Worm (Caenorhabditis elegans) whole organism, young adult: ENCODE results near the gene tebp-1.

ENCODE experiments used
- D2030.7 ChIP-seq: fragments of 200-800 bp; sonication (Bioruptor generic); IDR thresholded peaks from 2 replicates; pipeline ENCODE4 v1.3.6; 2022; ENCODE audit warnings: missing genetic modification reagents, missing genetic modification characterization, missing compliant biosample characterization
- F33H1.4 ChIP-seq: fragments of 200-800 bp; sonication (Bioruptor generic); IDR thresholded peaks from 2 replicates; pipeline ENCODE4 v1.3.6; 2022; ENCODE audit warnings: missing genetic modification reagents, missing genetic modification characterization, missing compliant biosample characterization
- F37B4.10 ChIP-seq: fragments of 200-800 bp; sonication (Bioruptor generic); IDR thresholded peaks from 2 replicates; pipeline ENCODE4 v1.3.6; 2022; ENCODE audit warnings: missing genetic modification characterization, missing compliant biosample characterization
- F39B2.1 ChIP-seq: fragments of 200-800 bp; sonication (Bioruptor generic); IDR thresholded peaks from 2 replicates; pipeline ENCODE4 v1.3.6; 2022; ENCODE audit warnings: missing genetic modification reagents, missing genetic modification characterization, missing compliant biosample characterization
- F52B5.7 ChIP-seq: sonication (generic microtip); optimal IDR thresholded peaks from 2 replicates; lab custom pipeline; 2016; ENCODE audit warnings: mild to moderate bottlenecking, missing genetic modification characterization, missing compliant biosample characterization
- F57C9.4 ChIP-seq: sonication (generic microtip); optimal IDR thresholded peaks from 2 replicates; lab custom pipeline; 2017; ENCODE audit warnings: mild to moderate bottlenecking, missing genetic modification characterization, missing compliant biosample characterization
- T26A5.8 ChIP-seq: sonication (generic microtip); optimal IDR thresholded peaks from 2 replicates; lab custom pipeline; 2016; ENCODE audit warnings: missing genetic modification characterization, missing compliant biosample characterization
- Y56A3A.18 ChIP-seq: fragments of 200-800 bp; sonication (Bioruptor generic); IDR thresholded peaks from 2 replicates; pipeline ENCODE4 v1.3.6; 2022; ENCODE audit warnings: missing genetic modification reagents, missing genetic modification characterization, missing compliant biosample characterization
- Y79H2A.3 ChIP-seq: fragments of 200-800 bp; sonication (Bioruptor generic); conservative IDR thresholded peaks from 2 replicates; pipeline ENCODE4 v1.3.6; 2022; ENCODE audit warnings: missing genetic modification reagents, missing genetic modification characterization, missing compliant biosample characterization
- ama-1 ChIP-seq, 3 experiments: fragments of 150-350 bp in 1 of 3; sonication (generic microtip) in 2 of 3; optimal IDR thresholded peaks; 2 replicates each; lab custom pipeline; 2014 to 2018; ENCODE audit warnings: missing biosample characterization in 2 of 3, missing genetic modification characterization in 2 of 3, missing genetic modification reagents in 2 of 3
- aptf-2 ChIP-seq: fragments of 200-800 bp; sonication (Bioruptor generic); conservative IDR thresholded peaks from 2 replicates; pipeline ENCODE4 v1.3.6; 2022; ENCODE audit warnings: missing genetic modification reagents, missing genetic modification characterization, missing compliant biosample characterization
- aptf-3 ChIP-seq: fragments of 200-800 bp; sonication (Bioruptor generic); IDR thresholded peaks from 2 replicates; pipeline ENCODE4 v1.3.6; 2022; ENCODE audit warnings: missing genetic modification characterization, missing compliant biosample characterization
- attf-5 ChIP-seq: fragments of 200-800 bp; sonication (Bioruptor generic); optimal IDR thresholded peaks from 2 replicates; lab custom pipeline; 2018; ENCODE audit warnings: mild to moderate bottlenecking, missing genetic modification characterization, missing compliant biosample characterization
- bed-2 ChIP-seq: fragments of 200-800 bp; sonication (Bioruptor generic); IDR thresholded peaks from 2 replicates; pipeline ENCODE4 v1.3.6; 2022; ENCODE audit warnings: missing genetic modification reagents, missing genetic modification characterization, missing compliant biosample characterization
- ccch-3 ChIP-seq: fragments of 200-800 bp; sonication (Bioruptor generic); optimal IDR thresholded peaks from 2 replicates; lab custom pipeline; 2018; ENCODE audit warnings: mild to moderate bottlenecking, missing genetic modification characterization, missing compliant biosample characterization
- cebp-1 ChIP-seq, 2 experiments: fragments of 200-800 bp in 1 of 2; sonication (Bioruptor generic) in 1 of 2; sonication (generic microtip) in 1 of 2; IDR thresholded peaks in 1 of 2; optimal IDR thresholded peaks in 1 of 2; 2 replicates each; pipeline versions ENCODE4 v1.3.6 to Lab custom; 2017 to 2022; ENCODE audit warnings: missing compliant biosample characterization in 2 of 2, missing genetic modification characterization in 2 of 2, mild to moderate bottlenecking in 1 of 2, missing genetic modification reagents in 1 of 2, moderate library complexity in 1 of 2
- cebp-2 ChIP-seq: fragments of 200-800 bp; sonication (Bioruptor generic); IDR thresholded peaks from 2 replicates; pipeline ENCODE4 v1.3.6; 2022; ENCODE audit warnings: missing genetic modification characterization, missing compliant biosample characterization
- ceh-100 ChIP-seq: fragments of 200-800 bp; sonication (Bioruptor generic); IDR thresholded peaks from 2 replicates; pipeline ENCODE4 v1.3.6; 2022; ENCODE audit warnings: missing genetic modification reagents, missing genetic modification characterization, missing compliant biosample characterization
- ceh-27 ChIP-seq: fragments of 200-800 bp; sonication (Bioruptor generic); optimal IDR thresholded peaks from 2 replicates; lab custom pipeline; 2018; ENCODE audit warnings: mild to moderate bottlenecking, missing genetic modification characterization, moderate library complexity, missing compliant biosample characterization
- chd-7 ChIP-seq: sonication (generic microtip); optimal IDR thresholded peaks from 2 replicates; lab custom pipeline; 2016; ENCODE audit warnings: mild to moderate bottlenecking, missing genetic modification characterization, moderate library complexity, missing compliant biosample characterization
- dox-1 ChIP-seq: fragments of 200-800 bp; sonication (Bioruptor generic); IDR thresholded peaks from 2 replicates; pipeline ENCODE4 v1.3.6; 2022; ENCODE audit warnings: missing genetic modification reagents, missing genetic modification characterization, missing compliant biosample characterization
- dpl-1 ChIP-seq: fragments of 150-350 bp; optimal IDR thresholded peaks from 2 replicates; lab custom pipeline; 2014; ENCODE audit warnings: missing biosample characterization, missing genetic modification reagents, missing genetic modification characterization
- efl-1 ChIP-seq: fragments of 150-350 bp; optimal IDR thresholded peaks from 2 replicates; lab custom pipeline; 2014; ENCODE audit warnings: missing biosample characterization, missing genetic modification reagents, missing genetic modification characterization
- egl-44 ChIP-seq: fragments of 200-800 bp; sonication (Bioruptor generic); IDR thresholded peaks from 2 replicates; pipeline ENCODE4 v1.3.6; 2022; ENCODE audit warnings: missing genetic modification reagents, missing genetic modification characterization, missing compliant biosample characterization
- ets-4 ChIP-seq: fragments of 200-800 bp; sonication (Bioruptor generic); optimal IDR thresholded peaks from 2 replicates; lab custom pipeline; 2018; ENCODE audit warnings: mild to moderate bottlenecking, missing genetic modification characterization, missing compliant biosample characterization
- him-1 ChIP-seq: sonication (generic microtip); optimal IDR thresholded peaks from 2 replicates; lab custom pipeline; 2016; ENCODE audit warnings: missing genotype, missing genetic modification reagents, missing genetic modification characterization, missing compliant biosample characterization
- hlh-12 ChIP-seq: sonication (generic microtip); optimal IDR thresholded peaks from 2 replicates; lab custom pipeline; 2016; ENCODE audit warnings: missing genetic modification characterization, missing compliant biosample characterization
- hmg-1.2 ChIP-seq: fragments of 200-800 bp; sonication (Bioruptor generic); IDR thresholded peaks from 2 replicates; pipeline ENCODE4 v1.3.6; 2022; ENCODE audit warnings: missing genetic modification reagents, missing genetic modification characterization, missing compliant biosample characterization
- hmg-20 ChIP-seq: fragments of 200-800 bp; sonication (Bioruptor generic); IDR thresholded peaks from 2 replicates; pipeline ENCODE4 v1.3.6; 2022; ENCODE audit warnings: missing genetic modification reagents, missing genetic modification characterization, missing compliant biosample characterization
- hrde-1 ChIP-seq: sonication (generic microtip); optimal IDR thresholded peaks from 2 replicates; lab custom pipeline; 2016; ENCODE audit warnings: missing genetic modification characterization, mild to moderate bottlenecking, missing compliant biosample characterization, moderate library complexity, missing genotype, missing genetic modification reagents, borderline replicate concordance
- lag-1 ChIP-seq: fragments of 200-800 bp; sonication (Bioruptor generic); IDR thresholded peaks from 2 replicates; pipeline ENCODE4 v1.3.6; 2022; ENCODE audit warnings: missing genetic modification reagents, missing genetic modification characterization, missing compliant biosample characterization
- lin-26 ChIP-seq: fragments of 200-800 bp; sonication (Bioruptor generic); IDR thresholded peaks from 2 replicates; pipeline ENCODE4 v1.3.6; 2022; ENCODE audit warnings: missing genetic modification reagents, missing genetic modification characterization, missing compliant biosample characterization
- lin-40 ChIP-seq: sonication (generic microtip); optimal IDR thresholded peaks from 2 replicates; lab custom pipeline; 2016; ENCODE audit warnings: missing genetic modification characterization, mild to moderate bottlenecking, missing compliant biosample characterization, missing genotype, missing genetic modification reagents
- madf-3 ChIP-seq: fragments of 200-800 bp; sonication (Bioruptor generic); IDR thresholded peaks from 2 replicates; pipeline ENCODE4 v1.3.6; 2022; ENCODE audit warnings: missing genetic modification reagents, missing genetic modification characterization, missing compliant biosample characterization
- madf-6 ChIP-seq: fragments of 200-800 bp; sonication (Bioruptor generic); IDR thresholded peaks from 2 replicates; pipeline ENCODE4 v1.3.6; 2022; ENCODE audit warnings: missing genetic modification reagents, missing genetic modification characterization, missing compliant biosample characterization
- mcd-1 ChIP-seq: fragments of 200-800 bp; sonication (Bioruptor generic); IDR thresholded peaks from 2 replicates; pipeline ENCODE4 v1.3.6; 2022; ENCODE audit warnings: missing genetic modification reagents, missing genetic modification characterization, missing compliant biosample characterization
- mel-28 ChIP-seq: sonication (generic microtip); optimal IDR thresholded peaks from 2 replicates; lab custom pipeline; 2016; ENCODE audit warnings: borderline replicate concordance, mild to moderate bottlenecking, missing genetic modification characterization, missing compliant biosample characterization
- nfya-1 ChIP-seq: sonication (generic microtip); optimal IDR thresholded peaks from 2 replicates; lab custom pipeline; 2017; ENCODE audit warnings: antibody characterized with exemption, missing compliant biosample characterization, missing genetic modification characterization, borderline replicate concordance; ENCODE audit not compliant: insufficient read depth
- nhr-179 ChIP-seq: sonication (generic microtip); optimal IDR thresholded peaks from 2 replicates; lab custom pipeline; 2016; ENCODE audit warnings: mild to moderate bottlenecking, missing genetic modification characterization, missing compliant biosample characterization
- pbrm-1 ChIP-seq: fragments of 200-800 bp; sonication (Bioruptor generic); IDR thresholded peaks from 2 replicates; pipeline ENCODE4 v1.3.6; 2022; ENCODE audit warnings: missing genetic modification reagents, missing genetic modification characterization, missing compliant biosample characterization
- pha-4 ChIP-seq: fragments of 150-350 bp; sonication (generic microtip); optimal IDR thresholded peaks from 2 replicates; lab custom pipeline; 2014; ENCODE audit warnings: missing biosample characterization, missing genetic modification reagents, missing genetic modification characterization
- rcor-1 ChIP-seq: fragments of 200-800 bp; sonication (Bioruptor generic); IDR thresholded peaks from 2 replicates; pipeline ENCODE4 v1.3.6; 2022; ENCODE audit warnings: missing genetic modification reagents, missing genetic modification characterization, missing compliant biosample characterization
- repo-1 ChIP-seq: sonication (generic microtip); optimal IDR thresholded peaks from 2 replicates; lab custom pipeline; 2017; ENCODE audit warnings: mild to moderate bottlenecking, missing genetic modification characterization, missing compliant biosample characterization
- snpc-1.1 ChIP-seq: sonication (generic microtip); optimal IDR thresholded peaks from 2 replicates; lab custom pipeline; 2017; ENCODE audit warnings: missing genetic modification characterization, mild to moderate bottlenecking, missing compliant biosample characterization, antibody characterized with exemption, moderate library complexity, missing genotype, missing genetic modification reagents; ENCODE audit not compliant: insufficient read depth
- tbp1 ChIP-seq: fragments of 200-800 bp; sonication (Bioruptor generic); optimal IDR thresholded peaks from 2 replicates; lab custom pipeline; 2018; ENCODE audit warnings: mild to moderate bottlenecking, missing genetic modification characterization, missing compliant biosample characterization
- tbx-9 ChIP-seq: sonication (generic microtip); optimal IDR thresholded peaks from 2 replicates; lab custom pipeline; 2016; ENCODE audit warnings: borderline replicate concordance, missing genetic modification characterization, inconsistent platforms, missing compliant biosample characterization
- unc-130 ChIP-seq: sonication (generic microtip); optimal IDR thresholded peaks from 2 replicates; lab custom pipeline; 2016; ENCODE audit warnings: missing genetic modification reagents, missing genetic modification characterization, missing compliant biosample characterization
- unc-62 ChIP-seq: fragments of 150-350 bp; optimal IDR thresholded peaks from 2 replicates; lab custom pipeline; 2014; ENCODE audit warnings: missing biosample characterization, missing genetic modification reagents, missing genetic modification characterization
- ztf-26 ChIP-seq: sonication (generic microtip); optimal IDR thresholded peaks from 2 replicates; lab custom pipeline; 2017; ENCODE audit warnings: missing genetic modification characterization, missing compliant biosample characterization

tebp-1 gene

DNA sequence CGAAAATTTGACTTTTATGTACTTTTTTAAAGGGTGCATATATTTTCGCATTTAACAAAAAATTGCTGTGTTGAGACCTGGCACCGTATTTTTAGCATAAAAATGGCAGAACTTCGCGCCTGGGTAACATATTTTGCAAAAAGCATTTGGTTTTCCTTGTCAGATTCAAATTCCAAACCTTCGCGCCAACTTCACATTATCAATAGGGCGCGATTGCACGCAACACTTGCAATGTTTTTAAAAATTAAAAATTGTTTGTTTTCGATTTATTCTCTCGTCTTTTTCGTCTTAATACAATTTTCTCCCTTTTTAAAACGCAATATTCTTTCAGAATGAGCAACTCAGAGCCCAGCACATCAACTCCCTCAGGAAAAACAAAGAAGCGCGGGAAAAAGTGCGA lies 21.8 kb downstream of the tebp-1 start, which contains the start of gene mes-2 (continued):
- no peak for TF ChIP-seq lin-26 (GFP tag; lab: Robert Waterston, UW)
- peak; percentile 22 for TF ChIP-seq tbp1
- no peak for TF ChIP-seq F57C9.4 (tag; lab: Kevin White, UChicago)
- TF ChIP-seq cebp-2 (GFP tag; lab: Robert Waterston, UW): no peak
- no peak for TF ChIP-seq tbx-9
- no peak for TF ChIP-seq aptf-2
- TF ChIP-seq ceh-100 (GFP tag; lab: Robert Waterston, UW): no peak
- TF ChIP-seq mcd-1 (GFP tag; lab: Robert Waterston, UW): peak; percentile 98
- TF ChIP-seq chd-7 (tag; lab: Kevin White, UChicago): no peak
- TF ChIP-seq dox-1 (GFP tag; lab: Robert Waterston, UW): peak; percentile 65
- TF ChIP-seq hmg-20 (GFP tag; lab: Robert Waterston, UW): no peak
- peak; percentile 52 for TF ChIP-seq attf-5 (GFP tag; lab: Kevin White, UChicago)
- peak; percentile 67 for TF ChIP-seq lin-40 (tag; lab: Kevin White, UChicago)
- TF ChIP-seq ama-1 (optimal IDR thresholded peaks at IDR 0.05; lab: Kevin White, UChicago): no peak
- no peak for TF ChIP-seq ama-1 (GFP tag; optimal IDR thresholded peaks at IDR 0.05; lab: Kevin White, UChicago)
- no peak for TF ChIP-seq F37B4.10 (GFP tag; lab: Robert Waterston, UW)
- no peak for TF ChIP-seq hrde-1 (tag; lab: Kevin White, UChicago)
- no peak for TF ChIP-seq lag-1
- TF ChIP-seq hlh-12 (tag; lab: Kevin White, UChicago): no peak
- TF ChIP-seq unc-62 (GFP tag; lab: Kevin White, UChicago): no peak
- no peak for TF ChIP-seq F52B5.7
- no peak for TF ChIP-seq ccch-3
- peak; percentile 86 for TF ChIP-seq dpl-1 (GFP tag; lab: Kevin White, UChicago)
- TF ChIP-seq D2030.7 (GFP tag; lab: Robert Waterston, UW): peak; percentile 65
- TF ChIP-seq hmg-1.2: 0 out of 2 replicates have a peak, but pooled peaks have one; percentile 34
- TF ChIP-seq cebp-1 (GFP tag; IDR thresholded peaks at IDR 0.05; lab: Robert Waterston, UW): no peak
- TF ChIP-seq cebp-1 (tag; optimal IDR thresholded peaks at IDR 0.05; lab: Kevin White, UChicago): no peak
- no peak for TF ChIP-seq Y56A3A.18
- no peak for TF ChIP-seq nhr-179 (tag; lab: Kevin White, UChicago)
- no peak for TF ChIP-seq nfya-1 (tag; lab: Kevin White, UChicago)
- no peak for TF ChIP-seq repo-1 (tag; lab: Kevin White, UChicago)
- no peak for TF ChIP-seq bed-2
- TF ChIP-seq rcor-1 (GFP tag; lab: Robert Waterston, UW): 0 out of 2 replicates have a peak, but pooled peaks have one; percentile 25
- peak; percentile 77 for TF ChIP-seq madf-6 (GFP tag; lab: Robert Waterston, UW)
- TF ChIP-seq efl-1 (GFP tag; lab: Kevin White, UChicago): peak; percentile 95
- TF ChIP-seq pha-4 (tag; lab: Kevin White, UChicago): no peak
- TF ChIP-seq mel-28 (tag; lab: Kevin White, UChicago): no peak
- TF ChIP-seq pbrm-1 (GFP tag; lab: Robert Waterston, UW): 0 out of 2 replicates have a peak, but pooled peaks have one; percentile 54
- no peak for TF ChIP-seq T26A5.8 (tag; lab: Kevin White, UChicago)
- TF ChIP-seq F39B2.1 (GFP tag; lab: Robert Waterston, UW): no peak
- TF ChIP-seq madf-3 (GFP tag; lab: Robert Waterston, UW): no peak
- TF ChIP-seq unc-130 (GFP tag; lab: Kevin White, UChicago): no peak
- no peak for TF ChIP-seq him-1 (tag; lab: Kevin White, UChicago)
- no peak for TF ChIP-seq egl-44 (GFP tag; lab: Robert Waterston, UW)
- TF ChIP-seq ets-4 (GFP tag; lab: Kevin White, UChicago): no peak
- TF ChIP-seq Y79H2A.3 (GFP tag; lab: Robert Waterston, UW): no peak
- peak; percentile 1 for TF ChIP-seq ceh-27 (GFP tag; lab: Kevin White, UChicago)
- peak; percentile 69 for TF ChIP-seq F33H1.4
- TF ChIP-seq snpc-1.1: no peak
- no peak for TF ChIP-seq ztf-26 (tag; lab: Kevin White, UChicago)
- no peak for TF ChIP-seq aptf-3
